Fruit fly (Drosophila melanogaster) whole organism, embryonic: ENCODE results near the gene yellow-f.
A peak's percentile ranks its signal among the peaks of the same experiment; 100 is the strongest.

Experiments
- ATbp ChIP-seq: fragments of 200-800 bp; sonication (Bioruptor generic); optimal IDR thresholded peaks from 2 replicates; lab custom pipeline; 2017; ENCODE audit warnings: missing biosample characterization, mild to moderate bottlenecking, missing genetic modification characterization, missing genetic modification reagents
- Adf1 ChIP-seq: fragments of 200-800 bp; sonication (Bioruptor generic); IDR thresholded peaks from 2 replicates; pipeline ENCODE4 v1.3.6; 2022; ENCODE audit warnings: missing biosample characterization, missing genetic modification characterization
- Bgb ChIP-seq: fragments of 200-800 bp; sonication (Bioruptor generic); IDR thresholded peaks from 2 replicates; pipeline ENCODE4 v1.3.6; 2022; ENCODE audit warnings: missing biosample characterization, missing genetic modification characterization; ENCODE audit not compliant: partially characterized antibody
- BtbVII ChIP-seq: fragments of 200-800 bp; sonication (Bioruptor generic); optimal IDR thresholded peaks from 3 replicates; lab custom pipeline; 2017; ENCODE audit warnings: missing biosample characterization, mild to moderate bottlenecking, missing genetic modification characterization
- C15 ChIP-seq: fragments of 200-800 bp; sonication (Bioruptor generic); IDR thresholded peaks from 3 replicates; pipeline ENCODE4 v1.3.6; 2022; ENCODE audit warnings: missing biosample characterization, missing genetic modification characterization
- CG10366 ChIP-seq: fragments of 200-800 bp; sonication (Bioruptor generic); IDR thresholded peaks from 2 replicates; pipeline ENCODE4 v1.3.6; 2022; ENCODE audit warnings: missing biosample characterization, missing genetic modification characterization
- CG11456 ChIP-seq: fragments of 200-800 bp; sonication (Bioruptor generic); IDR thresholded peaks from 3 replicates; pipeline ENCODE4 v1.3.6; 2022; ENCODE audit warnings: missing biosample characterization, missing genetic modification characterization
- CG12071 ChIP-seq: fragments of 200-800 bp; sonication (Bioruptor generic); optimal IDR thresholded peaks from 3 replicates; lab custom pipeline; 2018; ENCODE audit warnings: missing biosample characterization, mild to moderate bottlenecking, missing genetic modification characterization
- CG13624 ChIP-seq: fragments of 200-800 bp; sonication (Bioruptor generic); optimal IDR thresholded peaks from 2 replicates; lab custom pipeline; 2016; ENCODE audit warnings: missing biosample characterization, missing genetic modification characterization
- CG14014 ChIP-seq: fragments of 200-800 bp; sonication (Bioruptor generic); IDR thresholded peaks from 2 replicates; pipeline ENCODE4 v1.3.6; 2022; ENCODE audit warnings: missing biosample characterization, missing genetic modification characterization
- CG16779 ChIP-seq: fragments of 200-800 bp; sonication (Bioruptor generic); IDR thresholded peaks from 2 replicates; pipeline ENCODE4 v1.3.6; 2022; ENCODE audit warnings: missing biosample characterization, missing genetic modification characterization
- CG17361 ChIP-seq: fragments of 200-800 bp; sonication (Bioruptor generic); IDR thresholded peaks from 3 replicates; pipeline ENCODE4 v1.3.6; 2022; ENCODE audit warnings: missing biosample characterization, missing genetic modification characterization
- CG30020 ChIP-seq: fragments of 200-800 bp; optimal IDR thresholded peaks from 2 replicates; lab custom pipeline; 2019; ENCODE audit warnings: missing biosample characterization, mild to moderate bottlenecking, missing genetic modification characterization, moderate library complexity
- CG3065 ChIP-seq: fragments of 200-800 bp; sonication (Bioruptor generic); optimal IDR thresholded peaks from 2 replicates; lab custom pipeline; 2016; ENCODE audit warnings: missing biosample characterization, missing genetic modification characterization
- CG33557 ChIP-seq: fragments of 200-800 bp; sonication (Bioruptor generic); optimal IDR thresholded peaks from 2 replicates; lab custom pipeline; 2019; ENCODE audit warnings: missing biosample characterization, mild to moderate bottlenecking, missing genetic modification characterization, moderate library complexity
- CG34422 ChIP-seq: fragments of 200-800 bp; sonication (Bioruptor generic); IDR thresholded peaks from 3 replicates; pipeline ENCODE4 v1.3.6; 2022; ENCODE audit warnings: missing biosample characterization, missing genetic modification characterization
- CG4617 ChIP-seq: fragments of 200-800 bp; sonication (Bioruptor generic); optimal IDR thresholded peaks from 3 replicates; lab custom pipeline; 2016; ENCODE audit warnings: missing biosample characterization, missing genetic modification characterization, borderline replicate concordance
- CG4707 ChIP-seq: fragments of 200-800 bp; sonication (Bioruptor generic); optimal IDR thresholded peaks from 2 replicates; lab custom pipeline; 2018; ENCODE audit warnings: missing biosample characterization, mild to moderate bottlenecking, missing genetic modification characterization, moderate library complexity
- CG5180 ChIP-seq: fragments of 200-800 bp; sonication (Bioruptor generic); optimal IDR thresholded peaks from 3 replicates; lab custom pipeline; 2017; ENCODE audit warnings: missing biosample characterization, missing genetic modification characterization, mild to moderate bottlenecking, moderate library complexity, missing genetic modification reagents
- CG6689 ChIP-seq: fragments of 200-800 bp; sonication (Bioruptor generic); IDR thresholded peaks from 2 replicates; pipeline ENCODE4 v1.3.6; 2022; ENCODE audit warnings: missing biosample characterization, missing genetic modification characterization
- CG6813 ChIP-seq: fragments of 200-800 bp; sonication (Bioruptor generic); optimal IDR thresholded peaks from 2 replicates; lab custom pipeline; 2017; ENCODE audit warnings: missing biosample characterization, missing genetic modification characterization, mild to moderate bottlenecking, moderate library complexity, missing genetic modification reagents
- CG7357 ChIP-seq: fragments of 200-800 bp; sonication (Bioruptor generic); IDR thresholded peaks from 3 replicates; pipeline ENCODE4 v1.3.6; 2022; ENCODE audit warnings: missing biosample characterization, missing genetic modification characterization
- CG7839 ChIP-seq: fragments of 200-800 bp; sonication (Bioruptor generic); optimal IDR thresholded peaks from 3 replicates; lab custom pipeline; 2018; ENCODE audit warnings: missing biosample characterization, mild to moderate bottlenecking, missing genetic modification characterization, moderate library complexity
- CG9609 ChIP-seq: fragments of 200-800 bp; sonication (Bioruptor generic); optimal IDR thresholded peaks from 3 replicates; lab custom pipeline; 2016; ENCODE audit warnings: missing biosample characterization, missing genetic modification characterization
- Dek ChIP-seq: fragments of 200-800 bp; sonication (Bioruptor generic); optimal IDR thresholded peaks from 3 replicates; lab custom pipeline; 2019; ENCODE audit warnings: missing biosample characterization, mild to moderate bottlenecking, missing genetic modification characterization, moderate library complexity
- Dp ChIP-seq: fragments of 200-800 bp; sonication (Bioruptor generic); optimal IDR thresholded peaks from 2 replicates; lab custom pipeline; 2018; ENCODE audit warnings: missing biosample characterization, mild to moderate bottlenecking, missing genetic modification characterization, moderate library complexity
- H15 ChIP-seq: fragments of 200-800 bp; sonication (Bioruptor generic); IDR thresholded peaks from 3 replicates; pipeline ENCODE4 v1.3.6; 2022; ENCODE audit warnings: missing biosample characterization, missing genetic modification characterization
- HHEX ChIP-seq: fragments of 200-800 bp; sonication (Bioruptor generic); optimal IDR thresholded peaks from 3 replicates; lab custom pipeline; 2017; ENCODE audit warnings: missing biosample characterization, mild to moderate bottlenecking, missing genetic modification characterization, missing genetic modification reagents
- Ravus ChIP-seq: fragments of 200-800 bp; sonication (Bioruptor generic); IDR thresholded peaks from 2 replicates; pipeline ENCODE4 v1.3.6; 2022; ENCODE audit warnings: missing biosample characterization, missing genetic modification characterization
- TFAM ChIP-seq: fragments of 200-800 bp; sonication (Bioruptor generic); optimal IDR thresholded peaks from 2 replicates; lab custom pipeline; 2017; ENCODE audit warnings: missing biosample characterization, missing genetic modification characterization, inconsistent platforms
- Tbp ChIP-seq: fragments of >200 bp; optimal IDR thresholded peaks from 2 replicates; lab custom pipeline; 2018; ENCODE audit warnings: missing biosample characterization, missing genetic modification characterization
- ara ChIP-seq: fragments of 200-800 bp; sonication (Bioruptor generic); IDR thresholded peaks from 2 replicates; pipeline ENCODE4 v1.3.6; 2022; ENCODE audit warnings: missing biosample characterization, missing genetic modification characterization
- az2 ChIP-seq: fragments of 200-800 bp; sonication (Bioruptor generic); optimal IDR thresholded peaks from 3 replicates; lab custom pipeline; 2016; ENCODE audit warnings: missing biosample characterization, missing genetic modification characterization
- cas ChIP-seq: fragments of 200-800 bp; sonication (Bioruptor generic); IDR thresholded peaks from 2 replicates; pipeline ENCODE4 v1.3.6; 2022; ENCODE audit warnings: missing biosample characterization, missing genetic modification characterization
- ci ChIP-seq: fragments of 200-800 bp; sonication (Bioruptor generic); IDR thresholded peaks from 3 replicates; pipeline ENCODE4 v1.3.6; 2022; ENCODE audit warnings: missing biosample characterization, missing genetic modification characterization
- da ChIP-seq: fragments of 200-800 bp; sonication (Bioruptor generic); optimal IDR thresholded peaks from 2 replicates; lab custom pipeline; 2016; ENCODE audit warnings: missing biosample characterization, missing genetic modification characterization
- jing ChIP-seq: fragments of 200-800 bp; sonication (Bioruptor generic); optimal IDR thresholded peaks from 2 replicates; lab custom pipeline; 2018; ENCODE audit warnings: missing biosample characterization, mild to moderate bottlenecking, missing genetic modification characterization
- kah ChIP-seq: fragments of 200-800 bp; sonication (Bioruptor generic); optimal IDR thresholded peaks from 2 replicates; lab custom pipeline; 2018; ENCODE audit warnings: missing biosample characterization, mild to moderate bottlenecking, missing genetic modification characterization
- ken ChIP-seq: fragments of 200-800 bp; sonication (Bioruptor generic); IDR thresholded peaks from 3 replicates; pipeline ENCODE4 v1.3.6; 2022; ENCODE audit warnings: missing biosample characterization, missing genetic modification characterization
- klu ChIP-seq: fragments of 200-800 bp; sonication (Bioruptor generic); IDR thresholded peaks from 2 replicates; pipeline ENCODE4 v1.3.6; 2022; ENCODE audit warnings: missing biosample characterization, missing genetic modification characterization
- lab ChIP-seq: fragments of 200-800 bp; sonication (Bioruptor generic); optimal IDR thresholded peaks from 3 replicates; lab custom pipeline; 2017; ENCODE audit warnings: missing biosample characterization, missing genetic modification characterization, mild to moderate bottlenecking, moderate library complexity, missing genetic modification reagents
- org-1 ChIP-seq: fragments of 200-800 bp; sonication (Bioruptor generic); optimal IDR thresholded peaks from 2 replicates; lab custom pipeline; 2017; ENCODE audit warnings: missing biosample characterization, missing genetic modification characterization
- pan ChIP-seq, 4 experiments: fragments of >200 bp in 3 of 4; fragments of 200-800 bp in 1 of 4; sonication (Bioruptor generic) in 1 of 4; optimal IDR thresholded peaks in 3 of 4; IDR thresholded peaks in 1 of 4; 2 replicates each; pipeline versions ENCODE4 v1.3.6 to Lab custom; 2017 to 2022; ENCODE audit warnings: missing biosample characterization in 2 of 4, missing genetic modification characterization in 2 of 4, mixed read lengths in 1 of 4
- pfk ChIP-seq: fragments of 200-800 bp; sonication (Bioruptor generic); optimal IDR thresholded peaks from 2 replicates; lab custom pipeline; 2018; ENCODE audit warnings: missing biosample characterization, mild to moderate bottlenecking, missing genetic modification characterization, moderate library complexity
- pzg ChIP-seq: fragments of 200-800 bp; sonication (Bioruptor generic); optimal IDR thresholded peaks from 3 replicates; lab custom pipeline; 2018; ENCODE audit warnings: missing biosample characterization, mild to moderate bottlenecking, missing genetic modification characterization, moderate library complexity
- sqz ChIP-seq: fragments of 200-800 bp; sonication (Bioruptor generic); optimal IDR thresholded peaks from 3 replicates; lab custom pipeline; 2018; ENCODE audit warnings: missing biosample characterization, mild to moderate bottlenecking, missing genetic modification characterization
- stc ChIP-seq: fragments of 200-800 bp; sonication (Bioruptor generic); IDR thresholded peaks from 2 replicates; pipeline ENCODE4 v1.3.6; 2022; ENCODE audit warnings: missing biosample characterization, missing genetic modification characterization
- tap ChIP-seq: fragments of 200-800 bp; optimal IDR thresholded peaks from 3 replicates; lab custom pipeline; 2019; ENCODE audit warnings: missing biosample characterization, mild to moderate bottlenecking, missing genetic modification characterization, moderate library complexity
- vnd ChIP-seq: fragments of 200-800 bp; sonication (Bioruptor generic); IDR thresholded peaks from 3 replicates; pipeline ENCODE4 v1.3.6; 2022; ENCODE audit warnings: missing biosample characterization, missing genetic modification characterization; ENCODE audit not compliant: partially characterized antibody
- wdn ChIP-seq: fragments of 200-800 bp; sonication (Bioruptor generic); IDR thresholded peaks from 2 replicates; pipeline ENCODE4 v1.3.6; 2022; ENCODE audit warnings: missing biosample characterization, missing genetic modification characterization

yellow-f gene

DNA sequence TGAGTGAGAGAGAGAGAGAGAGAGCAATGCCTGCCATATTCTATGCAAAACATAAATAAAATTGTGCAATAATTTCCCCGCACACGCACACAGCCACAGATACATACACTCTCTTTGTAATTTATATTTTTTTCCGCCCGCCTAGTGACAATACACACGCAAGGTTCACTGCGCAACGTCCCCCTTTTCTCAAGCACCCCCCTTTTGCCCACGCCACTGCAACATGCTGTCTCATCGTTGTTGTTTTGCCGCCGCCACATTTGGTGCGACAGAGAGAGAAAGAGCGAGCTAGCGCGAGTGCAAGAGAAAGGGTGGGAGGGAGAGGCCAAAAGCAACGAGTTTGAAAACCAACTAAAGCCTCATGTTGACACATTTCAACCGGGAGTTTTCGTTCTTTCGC lies 19.4 kb upstream of the yellow-f start (continued):
- TF ChIP-seq vnd (GFP tag; lab: Robert Waterston, UW) (no peak), CG16779 (GFP tag; lab: Robert Waterston, UW) (peak; percentile 57; the same call in 1 of the 2 replicates), CG6689 (GFP tag; lab: Robert Waterston, UW) (peak; percentile 53; the same call in 1 of the 2 replicates), Adf1 (GFP tag; lab: Robert Waterston, UW) (peak; percentile 27), CG3065 (GFP tag; lab: Kevin White, UChicago) (no peak), pzg (GFP tag; lab: Kevin White, UChicago) (peak; percentile 18), stc (peak; percentile 41; the same call in 1 of the 2 replicates), CG10366 (GFP tag; lab: Robert Waterston, UW) (peak; percentile 72), Ravus (GFP tag; lab: Robert Waterston, UW) (no peak; the same call in 1 of the 2 replicates), Bgb (GFP tag; lab: Robert Waterston, UW) (0 out of 2 replicates have a peak, but pooled peaks have one; percentile 17), pfk (GFP tag; lab: Kevin White, UChicago) (peak; percentile 1), CG7357 (0 out of 3 replicates have a peak, but pooled peaks have one; percentile 29), CG13624 (GFP tag; lab: Kevin White, UChicago) (peak; percentile 60), TFAM (GFP tag; lab: Kevin White, UChicago) (no peak), pan (optimal IDR thresholded peaks at IDR 0.05; lab: Kevin White, UChicago) (no peak), pan (GFP tag; optimal IDR thresholded peaks at IDR 0.05 in 1 of 2, IDR thresholded peaks at IDR 0.05 in 1 of 2) (peak in 1 of 2 experiments; percentile 78), org-1 (GFP tag; lab: Kevin White, UChicago) (peak; percentile 62), CG14014 (0 out of 2 replicates have a peak, but pooled peaks have one; percentile 41), CG30020 (tag; lab: Kevin White, UChicago) (no peak), CG11456 (GFP tag; lab: Robert Waterston, UW) (peak; percentile 73), kah (GFP tag; lab: Kevin White, UChicago) (no peak), wdn (peak; percentile 55; the same call in 1 of the 2 replicates), tap (tag; lab: Kevin White, UChicago) (no peak), CG6813 (GFP tag; lab: Kevin White, UChicago) (peak; percentile 46), CG34422 (GFP tag; lab: Robert Waterston, UW) (peak; percentile 86), ci (GFP tag; lab: Robert Waterston, UW) (peak; percentile 82), az2 (peak; percentile 3), CG9609 (GFP tag; lab: Kevin White, UChicago) (peak; percentile 49), HHEX (GFP tag; lab: Kevin White, UChicago) (no peak), CG4707 (GFP tag; lab: Kevin White, UChicago) (peak; percentile 43), CG33557 (GFP tag; lab: Kevin White, UChicago) (no peak), Dek (tag; lab: Kevin White, UChicago) (peak; percentile 0), CG5180 (GFP tag; lab: Kevin White, UChicago) (peak; percentile 74), ara (GFP tag; lab: Robert Waterston, UW) (peak; percentile 62; the same call in 1 of the 2 replicates), Dp (GFP tag; lab: Kevin White, UChicago) (no peak), cas (GFP tag; lab: Robert Waterston, UW) (no peak), H15 (GFP tag; lab: Robert Waterston, UW) (peak; percentile 55; the same call in 2 of the 3 replicates), klu (GFP tag; lab: Robert Waterston, UW) (peak; percentile 44; the same call in 1 of the 2 replicates), CG4617 (GFP tag; lab: Kevin White, UChicago) (no peak), sqz (GFP tag; lab: Kevin White, UChicago) (peak; percentile 68), CG12071 (no peak), CG17361 (GFP tag; lab: Robert Waterston, UW) (no peak), Tbp (GFP tag; lab: Kevin White, UChicago) (no peak), lab (GFP tag; lab: Kevin White, UChicago) (peak; percentile 77), jing (GFP tag; lab: Kevin White, UChicago) (no peak), C15 (no peak), da (peak; percentile 38), CG7839 (tag; lab: Kevin White, UChicago) (peak; percentile 56), BtbVII (GFP tag; lab: Kevin White, UChicago) (peak; percentile 44), ken (GFP tag; lab: Robert Waterston, UW) (peak; percentile 80), ATbp (GFP tag; lab: Kevin White, UChicago) (peak; percentile 17)
